Worm (Caenorhabditis elegans) whole organism, mixed stage, embryonic: Measurements from ENCODE around the gene exc-5.

Experiments used
- M03D4.4 ChIP-seq: sonication (generic microtip); optimal IDR thresholded peaks from 2 replicates; lab custom pipeline; 2017; ENCODE audit warnings: mild to moderate bottlenecking, missing genetic modification characterization, missing compliant biosample characterization
- hlh-1 ChIP-seq: fragments of 150-350 bp; optimal IDR thresholded peaks from 2 replicates; lab custom pipeline; 2014; ENCODE audit warnings: missing biosample characterization, missing genetic modification reagents, missing genetic modification characterization
- lin-13 ChIP-seq: fragments of 150-350 bp; optimal IDR thresholded peaks from 2 replicates; lab custom pipeline; 2014; ENCODE audit warnings: missing biosample characterization, missing genetic modification characterization
- nhr-12 ChIP-seq: fragments of 150-350 bp; optimal IDR thresholded peaks from 2 replicates; lab custom pipeline; 2014; ENCODE audit warnings: missing biosample characterization, missing genetic modification characterization
- nhr-237 ChIP-seq: fragments of 150-350 bp; optimal IDR thresholded peaks from 2 replicates; lab custom pipeline; 2014; ENCODE audit warnings: missing biosample characterization, missing genetic modification characterization
- snpc-4 ChIP-seq: fragments of 150-350 bp; optimal IDR thresholded peaks from 2 replicates; lab custom pipeline; 2014; ENCODE audit warnings: missing biosample characterization, missing genetic modification characterization
- sptf-1 ChIP-seq: sonication (generic microtip); optimal IDR thresholded peaks from 2 replicates; lab custom pipeline; 2017; ENCODE audit warnings: mild to moderate bottlenecking, missing genetic modification characterization, moderate library complexity, missing compliant biosample characterization
- unc-62 ChIP-seq: fragments of 150-350 bp; optimal IDR thresholded peaks from 2 replicates; lab custom pipeline; 2014; ENCODE audit warnings: missing biosample characterization, missing genetic modification reagents, missing genetic modification characterization
- ztf-11 ChIP-seq: fragments of 150-350 bp; optimal IDR thresholded peaks from 2 replicates; lab custom pipeline; 2014; ENCODE audit warnings: missing biosample characterization, missing genetic modification characterization

ce11 chrIV:8786654-8787053, 26.8 kb downstream of the exc-5 start, which contains the start of gene C33D9.8:
- TF ChIP-seq M03D4.4 (tag; lab: Kevin White, UChicago) (no peak), hlh-1 (tag; lab: Kevin White, UChicago) (peak; percentile 40), lin-13 (tag; lab: Kevin White, UChicago) (no peak), nhr-237 (tag; lab: Kevin White, UChicago) (no peak), sptf-1 (tag; lab: Kevin White, UChicago) (no peak), unc-62 (GFP tag; lab: Kevin White, UChicago) (no peak), snpc-4 (tag; lab: Kevin White, UChicago) (no peak), ztf-11 (tag; lab: Kevin White, UChicago) (no peak), nhr-12 (tag; lab: Kevin White, UChicago) (no peak)
